Fruit fly (Drosophila melanogaster) whole organism, embryonic: ENCODE data around the gene heix.

Experiments
- Bgb ChIP-seq: fragments of 200-800 bp; sonication (Bioruptor generic); IDR thresholded peaks from 2 replicates; pipeline ENCODE4 v1.3.6; 2022; ENCODE audit warnings: missing biosample characterization, missing genetic modification characterization; ENCODE audit not compliant: partially characterized antibody
- CG10274 ChIP-seq: fragments of 200-800 bp; sonication (Bioruptor generic); optimal IDR thresholded peaks from 3 replicates; lab custom pipeline; 2017; ENCODE audit warnings: missing biosample characterization, mild to moderate bottlenecking, missing genetic modification characterization
- CG11696 ChIP-seq: fragments of 200-800 bp; sonication (Bioruptor generic); IDR thresholded peaks from 2 replicates; pipeline ENCODE4 v1.3.6; 2022; ENCODE audit warnings: missing biosample characterization, missing genetic modification characterization
- CG12659 ChIP-seq: fragments of 200-800 bp; sonication (Bioruptor generic); optimal IDR thresholded peaks from 3 replicates; lab custom pipeline; 2017; ENCODE audit warnings: mild to moderate bottlenecking, missing biosample characterization, missing genetic modification reagents, missing genetic modification characterization
- CG13287 ChIP-seq: fragments of 200-800 bp; sonication (Bioruptor generic); IDR thresholded peaks from 2 replicates; pipeline ENCODE4 v1.3.6; 2022; ENCODE audit warnings: missing biosample characterization, missing genetic modification characterization; ENCODE audit not compliant: partially characterized antibody
- CG14014 ChIP-seq: fragments of 200-800 bp; sonication (Bioruptor generic); IDR thresholded peaks from 2 replicates; pipeline ENCODE4 v1.3.6; 2022; ENCODE audit warnings: missing biosample characterization, missing genetic modification characterization
- CG15011 ChIP-seq: fragments of 200-800 bp; sonication (Bioruptor generic); optimal IDR thresholded peaks from 3 replicates; lab custom pipeline; 2018; ENCODE audit warnings: missing biosample characterization, mild to moderate bottlenecking, missing genetic modification characterization
- CG15073 ChIP-seq: fragments of 200-800 bp; sonication (Bioruptor generic); optimal IDR thresholded peaks from 2 replicates; lab custom pipeline; 2016; ENCODE audit warnings: missing biosample characterization, missing genetic modification characterization
- CG15269 ChIP-seq: fragments of 200-800 bp; sonication (Bioruptor generic); optimal IDR thresholded peaks from 2 replicates; lab custom pipeline; 2018; ENCODE audit warnings: missing biosample characterization, mild to moderate bottlenecking, missing genetic modification characterization, moderate library complexity
- CG17359 ChIP-seq: fragments of 200-800 bp; sonication (Bioruptor generic); optimal IDR thresholded peaks from 3 replicates; lab custom pipeline; 2018; ENCODE audit warnings: missing biosample characterization, mild to moderate bottlenecking, missing genetic modification characterization, moderate library complexity
- CG1832 ChIP-seq: fragments of 200-800 bp; sonication (Bioruptor generic); optimal IDR thresholded peaks from 2 replicates; lab custom pipeline; 2017; ENCODE audit warnings: missing biosample characterization, mild to moderate bottlenecking, missing genetic modification characterization, inconsistent platforms
- CG2116 ChIP-seq: fragments of 200-800 bp; sonication (Bioruptor generic); optimal IDR thresholded peaks from 3 replicates; lab custom pipeline; 2018; ENCODE audit warnings: missing biosample characterization, mild to moderate bottlenecking, missing genetic modification characterization
- CG30403 ChIP-seq: fragments of 200-800 bp; sonication (Bioruptor generic); optimal IDR thresholded peaks from 3 replicates; lab custom pipeline; 2016; ENCODE audit warnings: missing biosample characterization, missing genetic modification characterization
- CG31441 ChIP-seq: fragments of 200-800 bp; sonication (Bioruptor generic); IDR thresholded peaks from 2 replicates; pipeline ENCODE4 v1.3.6; 2022; ENCODE audit warnings: missing biosample characterization, missing genetic modification characterization
- CG43689 ChIP-seq: fragments of 200-800 bp; sonication (Bioruptor generic); IDR thresholded peaks from 2 replicates; pipeline ENCODE4 v1.3.6; 2022; ENCODE audit warnings: missing biosample characterization, missing genetic modification characterization
- CG4707 ChIP-seq: fragments of 200-800 bp; sonication (Bioruptor generic); optimal IDR thresholded peaks from 2 replicates; lab custom pipeline; 2018; ENCODE audit warnings: missing biosample characterization, mild to moderate bottlenecking, missing genetic modification characterization, moderate library complexity
- CG5953 ChIP-seq: fragments of 200-800 bp; sonication (Bioruptor generic); IDR thresholded peaks from 2 replicates; pipeline ENCODE4 v1.3.6; 2022; ENCODE audit warnings: missing biosample characterization, missing genetic modification characterization
- CG7357 ChIP-seq: fragments of 200-800 bp; sonication (Bioruptor generic); IDR thresholded peaks from 3 replicates; pipeline ENCODE4 v1.3.6; 2022; ENCODE audit warnings: missing biosample characterization, missing genetic modification characterization
- CG8388 ChIP-seq: fragments of 200-800 bp; sonication (Bioruptor generic); optimal IDR thresholded peaks from 2 replicates; lab custom pipeline; 2019; ENCODE audit warnings: missing biosample characterization, mild to moderate bottlenecking, missing genetic modification characterization, moderate library complexity
- CG9609 ChIP-seq: fragments of 200-800 bp; sonication (Bioruptor generic); optimal IDR thresholded peaks from 3 replicates; lab custom pipeline; 2016; ENCODE audit warnings: missing biosample characterization, missing genetic modification characterization
- CrebB ChIP-seq: fragments of 200-800 bp; sonication (Bioruptor generic); optimal IDR thresholded peaks from 3 replicates; lab custom pipeline; 2018; ENCODE audit warnings: missing biosample characterization, mild to moderate bottlenecking, missing genetic modification characterization
- E2f1 ChIP-seq: fragments of 200-800 bp; sonication (Bioruptor generic); IDR thresholded peaks from 2 replicates; pipeline ENCODE4 v1.3.6; 2022; ENCODE audit warnings: missing biosample characterization, missing genetic modification characterization
- HLH54F ChIP-seq: fragments of 200-800 bp; sonication (Bioruptor generic); optimal IDR thresholded peaks from 3 replicates; lab custom pipeline; 2016; ENCODE audit warnings: missing biosample characterization, missing genetic modification characterization
- Hey ChIP-seq: fragments of 200-800 bp; sonication (Bioruptor generic); optimal IDR thresholded peaks from 3 replicates; lab custom pipeline; 2018; ENCODE audit warnings: missing biosample characterization, mild to moderate bottlenecking, missing genetic modification characterization
- Mrtf ChIP-seq: fragments of 200-800 bp; sonication (Bioruptor generic); IDR thresholded peaks from 3 replicates; pipeline ENCODE4 v1.3.6; 2022; ENCODE audit warnings: missing biosample characterization, missing genetic modification characterization
- Oaz ChIP-seq: fragments of 200-800 bp; sonication (Bioruptor generic); IDR thresholded peaks from 2 replicates; pipeline ENCODE4 v1.3.6; 2022; ENCODE audit warnings: missing biosample characterization, missing genetic modification characterization
- Six4 ChIP-seq: fragments of 200-800 bp; sonication (Bioruptor generic); optimal IDR thresholded peaks from 2 replicates; lab custom pipeline; 2016; ENCODE audit warnings: missing biosample characterization, missing genetic modification characterization
- TFAM ChIP-seq: fragments of 200-800 bp; sonication (Bioruptor generic); optimal IDR thresholded peaks from 2 replicates; lab custom pipeline; 2017; ENCODE audit warnings: missing biosample characterization, missing genetic modification characterization, inconsistent platforms
- al ChIP-seq: fragments of 200-800 bp; sonication (Bioruptor generic); IDR thresholded peaks from 2 replicates; pipeline ENCODE4 v1.3.6; 2022; ENCODE audit warnings: missing biosample characterization, missing genetic modification characterization
- chif ChIP-seq, 2 experiments: fragments of 200-800 bp; sonication (Bioruptor generic); optimal IDR thresholded peaks; 3 replicates each; lab custom pipeline; 2016; ENCODE audit warnings: missing biosample characterization in 2 of 2, missing genetic modification characterization in 2 of 2
- croc ChIP-seq: fragments of 200-800 bp; sonication (Bioruptor generic); conservative IDR thresholded peaks from 3 replicates; pipeline ENCODE4 v1.3.6; 2022; ENCODE audit warnings: missing biosample characterization, missing genetic modification characterization
- crp ChIP-seq, 2 experiments: fragments of 200-800 bp; sonication (Bioruptor generic); optimal IDR thresholded peaks; 2 replicates in 1 of 2; 3 replicates in 1 of 2; lab custom pipeline; 2017; ENCODE audit warnings: missing biosample characterization in 2 of 2, missing genetic modification characterization in 2 of 2, mild to moderate bottlenecking in 1 of 2, moderate library complexity in 1 of 2
- dmrt11E ChIP-seq: fragments of 200-800 bp; sonication (Bioruptor generic); optimal IDR thresholded peaks from 3 replicates; lab custom pipeline; 2018; ENCODE audit warnings: missing biosample characterization, mild to moderate bottlenecking, missing genetic modification characterization, moderate library complexity
- eve ChIP-seq, 2 experiments: fragments of >200 bp; optimal IDR thresholded peaks; 2 replicates each; lab custom pipeline; 2017; ENCODE audit warnings: missing biosample characterization in 2 of 2, missing genetic modification characterization in 2 of 2
- ewg ChIP-seq: fragments of 200-800 bp; sonication (Bioruptor generic); optimal IDR thresholded peaks from 3 replicates; lab custom pipeline; 2017; ENCODE audit warnings: mild to moderate bottlenecking, missing biosample characterization, missing genetic modification reagents, missing genetic modification characterization
- fd64A ChIP-seq: fragments of 200-800 bp; sonication (Bioruptor generic); optimal IDR thresholded peaks from 3 replicates; lab custom pipeline; 2018; ENCODE audit warnings: missing biosample characterization, mild to moderate bottlenecking, missing genetic modification characterization
- fd96Cb ChIP-seq: fragments of 200-800 bp; sonication (Bioruptor generic); optimal IDR thresholded peaks from 2 replicates; lab custom pipeline; 2018; ENCODE audit warnings: missing biosample characterization, mild to moderate bottlenecking, missing genetic modification characterization, moderate library complexity
- gcm2 ChIP-seq: fragments of 200-800 bp; sonication (Bioruptor generic); optimal IDR thresholded peaks from 2 replicates; lab custom pipeline; 2016; ENCODE audit warnings: missing biosample characterization, missing genetic modification characterization
- jumu ChIP-seq: fragments of 200-800 bp; sonication (Bioruptor generic); optimal IDR thresholded peaks from 3 replicates; lab custom pipeline; 2016; ENCODE audit warnings: missing biosample characterization, missing genetic modification characterization
- kay ChIP-seq: fragments of 200-800 bp; sonication (Bioruptor generic); optimal IDR thresholded peaks from 2 replicates; lab custom pipeline; 2016; ENCODE audit warnings: missing biosample characterization, missing genetic modification characterization
- klu ChIP-seq: fragments of 200-800 bp; sonication (Bioruptor generic); IDR thresholded peaks from 2 replicates; pipeline ENCODE4 v1.3.6; 2022; ENCODE audit warnings: missing biosample characterization, missing genetic modification characterization
- kni ChIP-seq: fragments of 200-800 bp; sonication (Bioruptor generic); optimal IDR thresholded peaks from 3 replicates; lab custom pipeline; 2017; ENCODE audit warnings: mild to moderate bottlenecking, missing biosample characterization, missing genetic modification reagents, missing genetic modification characterization
- luna ChIP-seq: fragments of 200-800 bp; sonication (Bioruptor generic); optimal IDR thresholded peaks from 2 replicates; lab custom pipeline; 2016; ENCODE audit warnings: missing biosample characterization, missing genetic modification characterization
- p53 ChIP-seq: fragments of 200-800 bp; sonication (Bioruptor generic); optimal IDR thresholded peaks from 2 replicates; lab custom pipeline; 2016; ENCODE audit warnings: missing biosample characterization, missing genetic modification characterization
- pb ChIP-seq: fragments of 200-800 bp; sonication (Bioruptor generic); optimal IDR thresholded peaks from 3 replicates; lab custom pipeline; 2016; ENCODE audit warnings: missing biosample characterization, missing genetic modification characterization
- row ChIP-seq: fragments of 200-800 bp; sonication (Bioruptor generic); IDR thresholded peaks from 3 replicates; pipeline ENCODE4 v1.3.6; 2022; ENCODE audit warnings: missing biosample characterization, missing genetic modification characterization
- sim ChIP-seq: fragments of 200-800 bp; sonication (Bioruptor generic); IDR thresholded peaks from 2 replicates; pipeline ENCODE4 v1.3.6; 2022; ENCODE audit warnings: missing biosample characterization, missing genetic modification characterization
- slp2 ChIP-seq: fragments of 200-800 bp; sonication (Bioruptor generic); optimal IDR thresholded peaks from 2 replicates; lab custom pipeline; 2016; ENCODE audit warnings: missing biosample characterization, missing genetic modification characterization
- tap ChIP-seq: fragments of 200-800 bp; optimal IDR thresholded peaks from 3 replicates; lab custom pipeline; 2019; ENCODE audit warnings: missing biosample characterization, mild to moderate bottlenecking, missing genetic modification characterization, moderate library complexity
- tll ChIP-seq, 2 experiments: fragments of 200-800 bp in 1 of 2; fragments of >200 bp in 1 of 2; sonication (Bioruptor generic) in 1 of 2; optimal IDR thresholded peaks; 2 replicates each; lab custom pipeline; 2017 to 2019; ENCODE audit warnings: missing biosample characterization in 2 of 2, missing genetic modification characterization in 2 of 2, mild to moderate bottlenecking in 1 of 2, moderate library complexity in 1 of 2
- trem ChIP-seq: fragments of 200-800 bp; optimal IDR thresholded peaks from 3 replicates; lab custom pipeline; 2019; ENCODE audit warnings: missing biosample characterization, mild to moderate bottlenecking, missing genetic modification characterization, moderate library complexity
- zen ChIP-seq: fragments of 200-800 bp; sonication (Bioruptor generic); optimal IDR thresholded peaks from 3 replicates; lab custom pipeline; 2018; ENCODE audit warnings: missing biosample characterization, mild to moderate bottlenecking, missing genetic modification characterization, moderate library complexity

heix gene

DNA sequence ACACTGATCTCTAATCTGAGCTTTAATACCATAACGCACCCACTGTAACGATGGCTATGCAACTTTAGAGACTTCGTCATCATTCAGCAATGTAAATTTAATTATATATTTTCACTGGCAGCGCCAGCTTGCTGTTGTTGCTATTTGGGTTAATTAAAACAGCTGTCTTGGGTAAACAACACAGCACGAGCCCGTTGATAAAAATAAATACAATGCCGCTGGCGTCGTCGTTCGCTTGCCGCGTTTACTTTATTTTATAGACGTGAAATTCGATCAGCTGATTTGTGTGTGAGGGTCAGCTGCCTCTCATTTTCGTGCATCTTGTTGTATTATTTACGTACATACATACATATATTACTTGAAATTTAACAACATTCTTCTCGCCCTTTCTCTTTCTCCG is 26.9 kb downstream of the heix start (continued):
- TF ChIP-seq tll (GFP tag; optimal IDR thresholded peaks at IDR 0.05; lab: Kevin White, UChicago) (no peak), Bgb (GFP tag; lab: Robert Waterston, UW) (no peak), fd96Cb (tag; lab: Kevin White, UChicago) (no peak), CG5953 (GFP tag; lab: Robert Waterston, UW) (no peak), tap (tag; lab: Kevin White, UChicago) (no peak), CG30403 (GFP tag; lab: Kevin White, UChicago) (no peak), dmrt11E (tag; lab: Kevin White, UChicago) (peak; percentile 1), jumu (no peak), chif (GFP tag; optimal IDR thresholded peaks at IDR 0.05; lab: Kevin White, UChicago) (no peak), CG31441 (GFP tag; lab: Robert Waterston, UW) (no peak), CrebB (peak; percentile 26), CG15011 (GFP tag; lab: Kevin White, UChicago) (no peak), al (GFP tag; lab: Robert Waterston, UW) (no peak), CG43689 (GFP tag; lab: Robert Waterston, UW) (no peak), ewg (GFP tag; lab: Kevin White, UChicago) (no peak), Mrtf (no peak), CG12659 (GFP tag; lab: Kevin White, UChicago) (peak; percentile 9), p53 (GFP tag; lab: Kevin White, UChicago) (no peak), E2f1 (no peak), CG15269 (no peak), CG2116 (no peak), CG13287 (no peak), Oaz (GFP tag; lab: Robert Waterston, UW) (no peak), croc (GFP tag; lab: Robert Waterston, UW) (no peak), crp (GFP tag; optimal IDR thresholded peaks at IDR 0.05; lab: Kevin White, UChicago) (peak in 1 of 2 experiments; percentile 78), row (no peak), CG8388 (GFP tag; lab: Kevin White, UChicago) (no peak), CG15073 (GFP tag; lab: Kevin White, UChicago) (no peak), CG14014 (GFP tag; lab: Robert Waterston, UW) (peak; percentile 46; the same call in 1 of the 2 replicates), kay (GFP tag; lab: Kevin White, UChicago) (peak; percentile 6), zen (tag; lab: Kevin White, UChicago) (no peak), eve (GFP tag; optimal IDR thresholded peaks at IDR 0.05; lab: Kevin White, UChicago) (no peak), CG11696 (GFP tag; lab: Robert Waterston, UW) (no peak), gcm2 (no peak), kni (peak; percentile 79), CG4707 (GFP tag; lab: Kevin White, UChicago) (peak; percentile 68), fd64A (GFP tag; lab: Kevin White, UChicago) (peak; percentile 62), CG10274 (no peak), CG9609 (GFP tag; lab: Kevin White, UChicago) (no peak), Six4 (GFP tag; lab: Kevin White, UChicago) (no peak), CG17359 (tag; lab: Kevin White, UChicago) (peak; percentile 28), sim (GFP tag; lab: Robert Waterston, UW) (no peak), CG7357 (GFP tag; lab: Robert Waterston, UW) (no peak), klu (no peak), luna (GFP tag; lab: Kevin White, UChicago) (no peak), CG1832 (GFP tag; lab: Kevin White, UChicago) (no peak), HLH54F (GFP tag; lab: Kevin White, UChicago) (no peak), trem (tag; lab: Kevin White, UChicago) (no peak), slp2 (no peak), pb (GFP tag; lab: Kevin White, UChicago) (no peak), TFAM (GFP tag; lab: Kevin White, UChicago) (no peak), Hey (tag; lab: Kevin White, UChicago) (no peak)
